Worm (Caenorhabditis elegans) whole organism, mixed stage, embryonic: ENCODE measurements around the gene cmk-1.

ENCODE experiments used
- bed-3 ChIP-seq: fragments of 200-800 bp; sonication (Bioruptor generic); optimal IDR thresholded peaks from 3 replicates; lab custom pipeline; 2018; ENCODE audit warnings: mild to moderate bottlenecking, missing genetic modification characterization, moderate library complexity, missing compliant biosample characterization
- blmp-1 ChIP-seq: fragments of 150-350 bp; optimal IDR thresholded peaks from 2 replicates; lab custom pipeline; 2014; ENCODE audit warnings: missing biosample characterization, missing genetic modification characterization
- ceh-83 ChIP-seq: fragments of 200-800 bp; sonication (Bioruptor generic); optimal IDR thresholded peaks from 2 replicates; lab custom pipeline; 2018; ENCODE audit warnings: mild to moderate bottlenecking, missing genetic modification characterization, missing compliant biosample characterization
- ces-1 ChIP-seq: fragments of 150-350 bp; optimal IDR thresholded peaks from 2 replicates; lab custom pipeline; 2014; ENCODE audit warnings: missing biosample characterization, missing genetic modification reagents, missing genetic modification characterization
- cnd-1 ChIP-seq: fragments of 200-800 bp; sonication (Bioruptor generic); optimal IDR thresholded peaks from 2 replicates; lab custom pipeline; 2018; ENCODE audit warnings: mild to moderate bottlenecking, missing genetic modification characterization, missing compliant biosample characterization
- elt-1 ChIP-seq: sonication (generic microtip); optimal IDR thresholded peaks from 2 replicates; lab custom pipeline; 2017; ENCODE audit warnings: missing genetic modification characterization, mild to moderate bottlenecking, missing compliant biosample characterization, antibody characterized with exemption, moderate library complexity, borderline replicate concordance; ENCODE audit not compliant: insufficient read depth
- elt-3 ChIP-seq: fragments of 150-350 bp; optimal IDR thresholded peaks from 2 replicates; lab custom pipeline; 2014; ENCODE audit warnings: missing biosample characterization, missing genetic modification characterization
- ham-2 ChIP-seq: fragments of 200-800 bp; sonication (Bioruptor generic); optimal IDR thresholded peaks from 2 replicates; lab custom pipeline; 2018; ENCODE audit warnings: mild to moderate bottlenecking, missing genetic modification characterization, missing compliant biosample characterization
- hlh-1 ChIP-seq: fragments of 150-350 bp; optimal IDR thresholded peaks from 2 replicates; lab custom pipeline; 2014; ENCODE audit warnings: missing biosample characterization, missing genetic modification reagents, missing genetic modification characterization
- lin-13 ChIP-seq: fragments of 150-350 bp; optimal IDR thresholded peaks from 2 replicates; lab custom pipeline; 2014; ENCODE audit warnings: missing biosample characterization, missing genetic modification characterization
- lin-32 ChIP-seq: fragments of 200-800 bp; sonication (Bioruptor generic); optimal IDR thresholded peaks from 2 replicates; lab custom pipeline; 2018; ENCODE audit warnings: mild to moderate bottlenecking, missing genetic modification characterization, missing compliant biosample characterization
- lsy-2 ChIP-seq: fragments of 150-350 bp; optimal IDR thresholded peaks from 2 replicates; lab custom pipeline; 2014; ENCODE audit warnings: missing biosample characterization, missing genetic modification characterization
- mab-5 ChIP-seq: fragments of 150-350 bp; optimal IDR thresholded peaks from 2 replicates; lab custom pipeline; 2014; ENCODE audit warnings: missing biosample characterization, missing genetic modification characterization
- mep-1 ChIP-seq: fragments of 150-350 bp; optimal IDR thresholded peaks from 2 replicates; lab custom pipeline; 2017; ENCODE audit warnings: missing biosample characterization, missing genetic modification reagents, missing genetic modification characterization, inconsistent platforms
- nhr-12 ChIP-seq: fragments of 150-350 bp; optimal IDR thresholded peaks from 2 replicates; lab custom pipeline; 2014; ENCODE audit warnings: missing biosample characterization, missing genetic modification characterization
- nhr-2 ChIP-seq: fragments of 150-350 bp; optimal IDR thresholded peaks from 2 replicates; lab custom pipeline; 2014; ENCODE audit warnings: missing biosample characterization, missing genetic modification characterization
- nhr-237 ChIP-seq: fragments of 150-350 bp; optimal IDR thresholded peaks from 2 replicates; lab custom pipeline; 2014; ENCODE audit warnings: missing biosample characterization, missing genetic modification characterization
- nhr-28 ChIP-seq: fragments of 150-350 bp; optimal IDR thresholded peaks from 2 replicates; lab custom pipeline; 2014; ENCODE audit warnings: missing biosample characterization, missing genetic modification characterization
- nhr-76 ChIP-seq: sonication (generic microtip); optimal IDR thresholded peaks from 2 replicates; lab custom pipeline; 2017; ENCODE audit warnings: missing biosample characterization, missing genetic modification characterization
- pha-4 ChIP-seq: fragments of 150-350 bp; optimal IDR thresholded peaks from 2 replicates; lab custom pipeline; 2018; ENCODE audit warnings: missing biosample characterization, missing genetic modification reagents, missing genetic modification characterization
- sem-2 ChIP-seq: fragments of 200-800 bp; sonication (Bioruptor generic); optimal IDR thresholded peaks from 2 replicates; lab custom pipeline; 2018; ENCODE audit warnings: mild to moderate bottlenecking, missing genetic modification characterization, missing compliant biosample characterization
- snpc-4 ChIP-seq: fragments of 150-350 bp; optimal IDR thresholded peaks from 2 replicates; lab custom pipeline; 2014; ENCODE audit warnings: missing biosample characterization, missing genetic modification characterization
- tbx-8 ChIP-seq: fragments of 200-800 bp; sonication (Bioruptor generic); optimal IDR thresholded peaks from 2 replicates; lab custom pipeline; 2018; ENCODE audit warnings: mild to moderate bottlenecking, missing genetic modification characterization, moderate library complexity, missing compliant biosample characterization
- unc-120 ChIP-seq: sonication (generic microtip); optimal IDR thresholded peaks from 2 replicates; lab custom pipeline; 2017; ENCODE audit warnings: missing genetic modification characterization, missing compliant biosample characterization; ENCODE audit not compliant: poor library complexity, severe bottlenecking
- unc-62 ChIP-seq: fragments of 150-350 bp; optimal IDR thresholded peaks from 2 replicates; lab custom pipeline; 2014; ENCODE audit warnings: missing biosample characterization, missing genetic modification reagents, missing genetic modification characterization
- ztf-11 ChIP-seq: fragments of 150-350 bp; optimal IDR thresholded peaks from 2 replicates; lab custom pipeline; 2014; ENCODE audit warnings: missing biosample characterization, missing genetic modification characterization

The cmk-1 gene

DNA sequence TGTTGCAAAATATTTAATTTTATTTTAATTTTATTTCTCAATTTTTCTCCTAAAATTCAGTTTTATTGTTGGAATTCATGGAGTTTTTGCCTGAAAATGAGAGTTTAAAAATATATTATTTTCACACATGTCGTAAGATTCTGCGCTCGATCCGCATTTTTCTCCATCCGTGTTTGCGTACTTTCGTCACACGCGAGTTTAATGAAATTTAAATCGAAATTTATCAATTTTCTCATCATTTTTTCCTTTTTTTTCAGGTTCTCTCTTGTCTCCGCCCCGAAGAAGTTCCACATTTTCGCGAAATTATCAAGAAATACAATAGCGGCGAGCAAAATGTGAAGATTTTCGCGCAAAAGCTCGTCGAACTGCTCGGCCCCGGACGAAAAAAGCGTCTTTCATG, 22.2 kb downstream of the cmk-1 start:
- TF ChIP-seq ces-1 (GFP tag; lab: Kevin White, UChicago), result peak; percentile 69
- no peak for TF ChIP-seq nhr-12 (tag; lab: Kevin White, UChicago)

DNA sequence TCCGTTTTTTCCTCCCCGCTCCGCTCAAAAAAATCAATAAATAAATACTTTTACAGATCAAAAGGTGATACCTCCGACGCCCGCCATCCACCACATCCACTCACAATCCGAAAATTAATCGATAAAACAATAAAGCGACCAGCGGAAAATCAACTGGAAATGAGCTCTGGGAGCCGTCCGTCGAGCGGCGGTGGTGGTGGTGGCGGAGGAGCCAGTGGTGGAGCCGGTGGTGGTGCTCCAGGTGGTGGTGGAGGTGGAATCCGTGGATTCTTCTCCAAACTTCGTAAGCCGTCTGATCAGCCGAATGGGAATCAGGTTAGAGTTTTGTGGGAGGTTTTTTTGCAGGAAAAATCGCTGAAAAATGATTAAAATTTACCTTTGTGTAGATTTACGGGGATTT, 23.6 kb downstream of the cmk-1 start, which contains the start of gene egl-4:
Gene egl-4 (plus strand): TSS at position 160 of the 400 bp plus-strand sequence.
- TF ChIP-seq tbx-8 (GFP tag; lab: Kevin White, UChicago) (no peak), sem-2 (GFP tag; lab: Kevin White, UChicago) (no peak), snpc-4 (tag; lab: Kevin White, UChicago) (no peak), ham-2 (GFP tag; lab: Kevin White, UChicago) (no peak), lin-32 (GFP tag; lab: Kevin White, UChicago) (no peak), lin-13 (tag; lab: Kevin White, UChicago) (no peak), nhr-12 (tag; lab: Kevin White, UChicago) (no peak), mep-1 (tag; lab: Kevin White, UChicago) (no peak), nhr-76 (tag; lab: Kevin White, UChicago) (no peak), unc-120 (tag; lab: Kevin White, UChicago) (no peak), elt-1 (tag; lab: Kevin White, UChicago) (no peak), pha-4 (tag; lab: Kevin White, UChicago) (no peak), mab-5 (no peak), ces-1 (GFP tag; lab: Kevin White, UChicago) (no peak), cnd-1 (tag; lab: Kevin White, UChicago) (no peak), nhr-237 (tag; lab: Kevin White, UChicago) (no peak)

DNA sequence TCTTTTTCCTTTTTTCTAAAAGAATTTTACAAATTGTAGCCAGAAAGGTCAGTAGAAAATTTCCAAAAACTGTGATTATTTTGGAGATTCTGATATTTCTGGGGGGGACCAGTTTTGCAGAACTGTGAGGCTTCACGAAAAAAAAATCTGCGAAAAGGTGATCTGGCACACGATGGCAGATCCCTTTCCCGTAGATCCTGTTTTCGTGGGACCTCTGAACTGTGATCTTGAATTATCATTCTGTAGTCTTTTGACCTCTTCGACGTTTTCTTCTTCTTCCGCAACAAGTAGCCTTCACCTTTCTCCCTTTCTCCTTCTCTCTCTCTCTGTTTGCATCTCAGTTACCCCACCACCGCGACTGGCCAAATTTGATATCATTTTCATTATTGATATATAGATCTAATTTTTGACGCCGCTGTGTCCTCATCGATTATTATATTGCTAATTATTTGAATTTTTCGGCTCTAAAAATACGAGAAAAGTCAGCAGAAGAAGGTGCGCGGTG, 29.7 kb downstream of the cmk-1 start:
- TF ChIP-seq nhr-28, result no peak

- TF ChIP-seq elt-1 (tag; lab: Kevin White, UChicago) (no peak), pha-4 (tag; lab: Kevin White, UChicago) (no peak), blmp-1 (no peak), hlh-1 (tag; lab: Kevin White, UChicago) (no peak), ceh-83 (GFP tag; lab: Kevin White, UChicago) (peak; percentile 30), unc-120 (tag; lab: Kevin White, UChicago) (peak; percentile 55), lsy-2 (tag; lab: Kevin White, UChicago) (no peak), ces-1 (GFP tag; lab: Kevin White, UChicago) (peak; percentile 26), nhr-2 (no peak), mep-1 (tag; lab: Kevin White, UChicago) (no peak), ztf-11 (no peak), unc-62 (GFP tag; lab: Kevin White, UChicago) (peak; percentile 19), snpc-4 (tag; lab: Kevin White, UChicago) (no peak), ham-2 (GFP tag; lab: Kevin White, UChicago) (no peak), elt-3 (tag; lab: Kevin White, UChicago) (no peak)
These were observed 33.6 kb downstream of the cmk-1 start for ce11 chrIV:1857866-1858271.

ce11 chrIV:1859365-1859982, 35.2 kb downstream of the cmk-1 start:
- no peak for TF ChIP-seq elt-3 (tag; lab: Kevin White, UChicago)
- TF ChIP-seq nhr-28, result no peak
- no peak for TF ChIP-seq snpc-4 (tag; lab: Kevin White, UChicago)
- no peak for TF ChIP-seq mep-1 (tag; lab: Kevin White, UChicago)
- no peak for TF ChIP-seq blmp-1

DNA sequence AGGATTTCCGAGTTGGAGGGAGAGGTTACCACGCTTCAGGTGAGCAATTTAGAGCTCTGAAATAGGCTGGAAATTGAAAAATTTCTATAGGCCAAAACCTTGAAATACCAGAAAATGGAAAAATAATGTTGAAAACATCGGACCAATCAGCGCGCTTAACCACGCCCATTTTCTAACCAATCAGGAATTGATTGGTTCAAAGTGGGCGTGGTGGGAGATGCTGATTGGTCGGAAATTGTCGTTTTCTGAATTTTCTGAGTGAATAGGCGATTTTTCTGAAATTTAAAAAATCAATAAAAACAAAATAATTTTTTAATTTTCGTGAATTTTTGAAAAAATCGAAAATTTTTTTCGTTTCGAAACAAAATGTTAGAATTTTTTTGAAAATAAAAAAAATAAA, 36.7 kb downstream of the cmk-1 start:
- TF ChIP-seq mab-5 (no peak), lin-32 (GFP tag; lab: Kevin White, UChicago) (no peak), elt-3 (tag; lab: Kevin White, UChicago) (no peak), nhr-237 (tag; lab: Kevin White, UChicago) (no peak), nhr-12 (tag; lab: Kevin White, UChicago) (no peak), bed-3 (no peak), elt-1 (tag; lab: Kevin White, UChicago) (no peak), unc-62 (GFP tag; lab: Kevin White, UChicago) (no peak), nhr-2 (no peak), nhr-76 (tag; lab: Kevin White, UChicago) (no peak), ham-2 (GFP tag; lab: Kevin White, UChicago) (no peak)
